Fruit fly (Drosophila melanogaster): ENCODE results near the gene CG9590.

Gene CG9590

dm6 chr3R:15786538-15786937 is at the start of gene CG9590:
CG9590 (plus strand) TSS chr3R:15786703.
- TF ChIP-seq CG6808 (GFP tag; optimal IDR thresholded peaks at IDR 0.05) = no peak
- TF ChIP-seq CG3032 (tag; optimal IDR thresholded peaks at IDR 0.05) = no peak
- no peak for TF ChIP-seq Eip75B (GFP tag; optimal IDR thresholded peaks at IDR 0.05)
- no peak for TF ChIP-seq CG1621 (tag; optimal IDR thresholded peaks at IDR 0.05)
- TF ChIP-seq Hr39 (GFP tag; optimal IDR thresholded peaks at IDR 0.05) = no peak

- TF ChIP-seq topi (GFP tag; optimal IDR thresholded peaks at IDR 0.05) = no peak
- no peak for TF ChIP-seq net (GFP tag; optimal IDR thresholded peaks at IDR 0.05)
- no peak for TF ChIP-seq CG1621 (tag; optimal IDR thresholded peaks at IDR 0.05)
- no peak for TF ChIP-seq CG10669 (GFP tag; optimal IDR thresholded peaks at IDR 0.05)
- TF ChIP-seq Hr38 (GFP tag; optimal IDR thresholded peaks at IDR 0.05) = no peak
- no peak for TF ChIP-seq acj6 (GFP tag; optimal IDR thresholded peaks at IDR 0.05)
- no peak for TF ChIP-seq Ets96B (tag; optimal IDR thresholded peaks at IDR 0.05)
- no peak for TF ChIP-seq CG8119 (GFP tag; IDR thresholded peaks at IDR 0.05)
- TF ChIP-seq ss (GFP tag; optimal IDR thresholded peaks at IDR 0.05) = no peak
- TF ChIP-seq CG9139 (GFP tag; optimal IDR thresholded peaks at IDR 0.05) = no peak
- no peak for TF ChIP-seq CG6792 (GFP tag; optimal IDR thresholded peaks at IDR 0.05)
- no peak for TF ChIP-seq dsx (GFP tag; optimal IDR thresholded peaks at IDR 0.05; ENCODE audit: poor library complexity, severe bottlenecking)
- no peak for TF ChIP-seq fkh (GFP tag; optimal IDR thresholded peaks at IDR 0.05)
- no peak for TF ChIP-seq CG8632 (GFP tag; optimal IDR thresholded peaks at IDR 0.05)
- no peak for TF ChIP-seq CG6276 (GFP tag; optimal IDR thresholded peaks at IDR 0.05)
- TF ChIP-seq Sox102F (GFP tag; optimal IDR thresholded peaks at IDR 0.05) = no peak
- no peak for TF ChIP-seq Ets21C (GFP tag; optimal IDR thresholded peaks at IDR 0.05)
- no peak for TF ChIP-seq pdm3 (GFP tag; optimal IDR thresholded peaks at IDR 0.05)
These were observed 42.1 kb upstream of the CG9590 start, which contains the start of gene CG4520 for dm6 chr3R:15744354-15744753. CG4520 (plus strand) TSS chr3R:15744654.

dm6 chr3R:15762815-15763214 is 23.7 kb upstream of the CG9590 start, which contains the start of gene CG12784:
CG12784 (plus strand) TSS chr3R:15763115.
- TF ChIP-seq CG6163 (GFP tag; IDR thresholded peaks at IDR 0.05) (no peak), CG6792 (GFP tag; optimal IDR thresholded peaks at IDR 0.05) (no peak), CG34406 (GFP tag; optimal IDR thresholded peaks at IDR 0.05) (no peak), salr (GFP tag; optimal IDR thresholded peaks at IDR 0.05) (no peak), Sox15 (GFP tag; optimal IDR thresholded peaks at IDR 0.05) (no peak), OdsH (GFP tag; optimal IDR thresholded peaks at IDR 0.05) (no peak), lz (GFP tag; optimal IDR thresholded peaks at IDR 0.05) (no peak), Sox102F (GFP tag; optimal IDR thresholded peaks at IDR 0.05) (no peak), dac (GFP tag; optimal IDR thresholded peaks at IDR 0.05) (no peak), CG32006 (GFP tag; optimal IDR thresholded peaks at IDR 0.05) (no peak), CG11902 (GFP tag; optimal IDR thresholded peaks at IDR 0.05) (no peak), acj6 (GFP tag; optimal IDR thresholded peaks at IDR 0.05) (no peak), Met (GFP tag; optimal IDR thresholded peaks at IDR 0.05) (no peak), Hr38 (GFP tag; optimal IDR thresholded peaks at IDR 0.05) (no peak), pdm3 (GFP tag; optimal IDR thresholded peaks at IDR 0.05) (no peak), CG10631 (GFP tag; optimal IDR thresholded peaks at IDR 0.05) (no peak), CG10669 (GFP tag; optimal IDR thresholded peaks at IDR 0.05) (no peak)

- TF ChIP-seq topi (GFP tag; optimal IDR thresholded peaks at IDR 0.05) (no peak), OdsH (GFP tag; optimal IDR thresholded peaks at IDR 0.05) (no peak), cyc (GFP tag; optimal IDR thresholded peaks at IDR 0.05) (no peak), lz (GFP tag; optimal IDR thresholded peaks at IDR 0.05) (no peak), achi (GFP tag; optimal IDR thresholded peaks at IDR 0.05) (no peak), Hr4 (GFP tag; optimal IDR thresholded peaks at IDR 0.05) (no peak), CG6276 (GFP tag; optimal IDR thresholded peaks at IDR 0.05) (no peak), fd59A (GFP tag; optimal IDR thresholded peaks at IDR 0.05) (no peak), pdm3 (GFP tag; optimal IDR thresholded peaks at IDR 0.05) (no peak), CG9139 (GFP tag; optimal IDR thresholded peaks at IDR 0.05) (no peak), CG11294 (GFP tag; IDR thresholded peaks at IDR 0.05) (no peak)
These were observed 19.2 kb upstream of the CG9590 start, which contains the start of gene CG5623 for dm6 chr3R:15767338-15767737. CG5623 (minus strand) TSS chr3R:15767438.

Measured in whole organism, prepupa.